Worm (Caenorhabditis elegans): Measurements from ENCODE around the gene Y37E11B.1.

- TF ChIP-seq ceh-16 (tag; optimal IDR thresholded peaks at IDR 0.05), result no peak
- TF ChIP-seq ztf-11 (tag; optimal IDR thresholded peaks at IDR 0.05), result no peak
- TF ChIP-seq unc-55 (GFP tag; optimal IDR thresholded peaks at IDR 0.05), result peak; percentile 35
- no peak for TF ChIP-seq mdl-1 (tag; optimal IDR thresholded peaks at IDR 0.05)
- no peak for TF ChIP-seq ceh-82 (tag; optimal IDR thresholded peaks at IDR 0.05)
- TF ChIP-seq ama-1 (optimal IDR thresholded peaks at IDR 0.05), result no peak
- no peak for TF ChIP-seq snpc-4 (tag; optimal IDR thresholded peaks at IDR 0.05)
- no peak for TF ChIP-seq unc-62 (GFP tag; optimal IDR thresholded peaks at IDR 0.05)
- no peak for TF ChIP-seq nhr-237 (tag; optimal IDR thresholded peaks at IDR 0.05)
- TF ChIP-seq ZK546.5 (tag; optimal IDR thresholded peaks at IDR 0.05), result no peak
These were observed 19.7 kb downstream of the Y37E11B.1 start, which contains the start of gene Y37E11B.6 for ce11 chrIV:3599126-3599525.
